Worm (Caenorhabditis elegans): ENCODE results near the gene ndus-8.
A peak's percentile ranks its signal among the peaks of the same experiment; 100 is the strongest.

DNA sequence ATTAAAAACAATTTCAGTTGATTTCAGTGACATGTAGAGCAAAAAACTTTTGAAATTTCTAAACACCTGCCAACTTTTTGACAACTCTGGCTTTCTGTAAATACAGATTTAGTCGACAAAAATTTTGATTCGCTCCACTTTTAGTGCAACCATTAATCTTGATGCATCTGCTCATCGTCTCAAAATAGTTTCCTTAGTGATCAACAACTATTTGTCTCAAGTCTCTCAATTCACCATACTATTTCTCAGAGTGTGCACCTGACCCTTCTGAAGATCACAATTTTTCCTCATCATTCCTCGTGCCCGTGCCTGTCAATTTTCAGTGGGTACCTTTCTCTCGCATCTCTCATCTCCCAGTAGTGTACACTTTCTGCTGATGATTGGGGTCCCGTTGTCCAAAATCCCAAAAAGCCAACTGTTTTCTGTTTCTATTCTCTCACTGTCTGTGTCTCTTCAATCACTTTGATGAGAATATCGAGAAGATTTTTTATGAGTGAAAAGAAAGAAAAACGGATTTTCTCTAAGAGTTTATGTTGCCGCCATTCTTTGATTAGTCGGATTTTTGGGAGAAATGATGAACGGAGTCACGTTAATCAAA is 17.0 kb downstream of the ndus-8 start:
- TF ChIP-seq pax-3 (tag; optimal IDR thresholded peaks at IDR 0.05), result no peak
- peak; percentile 88 for TF ChIP-seq rnt-1 (tag; optimal IDR thresholded peaks at IDR 0.05)
- no peak for TF ChIP-seq ets-5 (GFP tag; IDR thresholded peaks at IDR 0.05)
- TF ChIP-seq tlp-1 (tag; optimal IDR thresholded peaks at IDR 0.05), result no peak

Data from whole organism, L1 larva.